Fruit fly (Drosophila melanogaster) whole organism, embryonic: ENCODE data around the gene lobo.
A peak's percentile ranks its signal among the peaks of the same experiment; 100 is the strongest.

Source experiments
- Atf3 ChIP-seq: fragments of 200-800 bp; sonication (Bioruptor generic); optimal IDR thresholded peaks from 3 replicates; lab custom pipeline; 2016; ENCODE audit warnings: missing biosample characterization, missing genetic modification characterization
- Bteb2 ChIP-seq: fragments of 200-800 bp; sonication (Bioruptor generic); optimal IDR thresholded peaks from 2 replicates; lab custom pipeline; 2016; ENCODE audit warnings: missing biosample characterization, missing genetic modification characterization
- CG1024 ChIP-seq: fragments of 200-800 bp; sonication (Bioruptor generic); IDR thresholded peaks from 2 replicates; pipeline ENCODE4 v1.3.6; 2022; ENCODE audit warnings: missing biosample characterization, missing genetic modification characterization
- CG10462 ChIP-seq: fragments of 200-800 bp; sonication (Bioruptor generic); optimal IDR thresholded peaks from 2 replicates; lab custom pipeline; 2016; ENCODE audit warnings: missing biosample characterization, missing genetic modification characterization
- CG10543 ChIP-seq: fragments of 200-800 bp; sonication (Bioruptor generic); optimal IDR thresholded peaks from 3 replicates; lab custom pipeline; 2017; ENCODE audit warnings: missing biosample characterization, mild to moderate bottlenecking, missing genetic modification characterization, moderate library complexity
- CG11085 ChIP-seq: fragments of 200-800 bp; sonication (Bioruptor generic); IDR thresholded peaks from 2 replicates; pipeline ENCODE4 v1.3.6; 2022; ENCODE audit warnings: missing biosample characterization, missing genetic modification characterization
- CG15011 ChIP-seq: fragments of 200-800 bp; sonication (Bioruptor generic); optimal IDR thresholded peaks from 3 replicates; lab custom pipeline; 2018; ENCODE audit warnings: missing biosample characterization, mild to moderate bottlenecking, missing genetic modification characterization
- CG15073 ChIP-seq: fragments of 200-800 bp; sonication (Bioruptor generic); optimal IDR thresholded peaks from 2 replicates; lab custom pipeline; 2016; ENCODE audit warnings: missing biosample characterization, missing genetic modification characterization
- CG15479 ChIP-seq: fragments of 200-800 bp; sonication (Bioruptor generic); optimal IDR thresholded peaks from 3 replicates; lab custom pipeline; 2019; ENCODE audit warnings: missing biosample characterization, mild to moderate bottlenecking, missing genetic modification characterization, moderate library complexity
- CG15696 ChIP-seq: fragments of 200-800 bp; sonication (Bioruptor generic); optimal IDR thresholded peaks from 2 replicates; lab custom pipeline; 2019; ENCODE audit warnings: missing biosample characterization, mild to moderate bottlenecking, missing genetic modification characterization, moderate library complexity
- CG16815 ChIP-seq: fragments of 200-800 bp; sonication (Bioruptor generic); optimal IDR thresholded peaks from 3 replicates; lab custom pipeline; 2017; ENCODE audit warnings: missing biosample characterization, mild to moderate bottlenecking, missing genetic modification characterization
- CG17361 ChIP-seq: fragments of 200-800 bp; sonication (Bioruptor generic); IDR thresholded peaks from 3 replicates; pipeline ENCODE4 v1.3.6; 2022; ENCODE audit warnings: missing biosample characterization, missing genetic modification characterization
- CG31365 ChIP-seq: fragments of 200-800 bp; sonication (Bioruptor generic); optimal IDR thresholded peaks from 2 replicates; lab custom pipeline; 2018; ENCODE audit warnings: missing biosample characterization, mild to moderate bottlenecking, missing genetic modification characterization
- CG4282 ChIP-seq: fragments of 200-800 bp; sonication (Bioruptor generic); optimal IDR thresholded peaks from 2 replicates; lab custom pipeline; 2016; ENCODE audit warnings: missing biosample characterization, missing genetic modification characterization
- CG4820 ChIP-seq: fragments of 200-800 bp; sonication (Bioruptor generic); optimal IDR thresholded peaks from 3 replicates; lab custom pipeline; 2016; ENCODE audit warnings: missing biosample characterization, missing genetic modification characterization
- CG6272 ChIP-seq: fragments of 200-800 bp; sonication (Bioruptor generic); IDR thresholded peaks from 2 replicates; pipeline ENCODE4 v1.3.6; 2022; ENCODE audit warnings: missing biosample characterization, missing genetic modification characterization
- CG6813 ChIP-seq: fragments of 200-800 bp; sonication (Bioruptor generic); optimal IDR thresholded peaks from 2 replicates; lab custom pipeline; 2017; ENCODE audit warnings: missing biosample characterization, missing genetic modification characterization, mild to moderate bottlenecking, moderate library complexity, missing genetic modification reagents
- CG8281 ChIP-seq: fragments of 200-800 bp; sonication (Bioruptor generic); optimal IDR thresholded peaks from 2 replicates; lab custom pipeline; 2018; ENCODE audit warnings: missing biosample characterization, mild to moderate bottlenecking, missing genetic modification characterization, moderate library complexity
- CG9932 ChIP-seq: fragments of 200-800 bp; sonication (Bioruptor generic); IDR thresholded peaks from 2 replicates; pipeline ENCODE4 v1.3.6; 2022; ENCODE audit warnings: missing biosample characterization, missing genetic modification characterization
- D19A ChIP-seq: fragments of 200-800 bp; optimal IDR thresholded peaks from 3 replicates; lab custom pipeline; 2019; ENCODE audit warnings: missing biosample characterization, mild to moderate bottlenecking, missing genetic modification characterization, moderate library complexity
- Gsc ChIP-seq: fragments of 200-800 bp; sonication (Bioruptor generic); IDR thresholded peaks from 2 replicates; pipeline ENCODE4 v1.3.6; 2022; ENCODE audit warnings: missing biosample characterization, missing genetic modification characterization
- H2.0 ChIP-seq: fragments of 200-800 bp; sonication (Bioruptor generic); IDR thresholded peaks from 2 replicates; pipeline ENCODE4 v1.3.6; 2022; ENCODE audit warnings: missing biosample characterization, missing genetic modification characterization
- Hey ChIP-seq: fragments of 200-800 bp; sonication (Bioruptor generic); optimal IDR thresholded peaks from 3 replicates; lab custom pipeline; 2018; ENCODE audit warnings: missing biosample characterization, mild to moderate bottlenecking, missing genetic modification characterization
- Hmr ChIP-seq: fragments of 200-800 bp; sonication (Bioruptor generic); optimal IDR thresholded peaks from 3 replicates; lab custom pipeline; 2017; ENCODE audit warnings: mild to moderate bottlenecking, missing biosample characterization, missing genetic modification reagents, missing genetic modification characterization
- Hmx ChIP-seq: fragments of 200-800 bp; sonication (Bioruptor generic); optimal IDR thresholded peaks from 2 replicates; lab custom pipeline; 2016; ENCODE audit warnings: missing biosample characterization, missing genetic modification characterization
- Hr51 ChIP-seq, 2 experiments: fragments of 200-800 bp; sonication (Bioruptor generic); optimal IDR thresholded peaks; 2 replicates in 1 of 2; 3 replicates in 1 of 2; lab custom pipeline; 2016 to 2018; ENCODE audit warnings: missing biosample characterization in 2 of 2, missing genetic modification characterization in 2 of 2, mild to moderate bottlenecking in 1 of 2, moderate library complexity in 1 of 2
- Hr78 ChIP-seq, 2 experiments: fragments of 200-800 bp in 1 of 2; fragments of >200 bp in 1 of 2; sonication (Bioruptor generic) in 1 of 2; optimal IDR thresholded peaks; 2 replicates each; lab custom pipeline; 2017 to 2019; ENCODE audit warnings: missing biosample characterization in 2 of 2, missing genetic modification characterization in 2 of 2, mild to moderate bottlenecking in 1 of 2, moderate library complexity in 1 of 2
- MTF-1 ChIP-seq: fragments of 200-800 bp; sonication (Bioruptor generic); optimal IDR thresholded peaks from 2 replicates; lab custom pipeline; 2018; ENCODE audit warnings: missing biosample characterization, mild to moderate bottlenecking, missing genetic modification characterization, borderline replicate concordance
- Mad ChIP-seq: fragments of 200-800 bp; sonication (Bioruptor generic); optimal IDR thresholded peaks from 2 replicates; lab custom pipeline; 2016; ENCODE audit warnings: missing biosample characterization, missing genetic modification characterization
- Mes4 ChIP-seq: fragments of 200-800 bp; sonication (Bioruptor generic); optimal IDR thresholded peaks from 2 replicates; lab custom pipeline; 2016; ENCODE audit warnings: missing biosample characterization, missing genetic modification characterization
- Nf-YC ChIP-seq: fragments of 200-800 bp; optimal IDR thresholded peaks from 3 replicates; lab custom pipeline; 2019; ENCODE audit warnings: missing biosample characterization, mild to moderate bottlenecking, missing genetic modification characterization, moderate library complexity
- Oaz ChIP-seq: fragments of 200-800 bp; sonication (Bioruptor generic); IDR thresholded peaks from 2 replicates; pipeline ENCODE4 v1.3.6; 2022; ENCODE audit warnings: missing biosample characterization, missing genetic modification characterization
- Side ChIP-seq: fragments of 200-800 bp; sonication (Bioruptor generic); optimal IDR thresholded peaks from 2 replicates; lab custom pipeline; 2016; ENCODE audit warnings: missing biosample characterization, missing genetic modification characterization
- al ChIP-seq: fragments of 200-800 bp; sonication (Bioruptor generic); IDR thresholded peaks from 2 replicates; pipeline ENCODE4 v1.3.6; 2022; ENCODE audit warnings: missing biosample characterization, missing genetic modification characterization
- bbx ChIP-seq: fragments of 200-800 bp; sonication (Bioruptor generic); IDR thresholded peaks from 2 replicates; pipeline ENCODE4 v1.3.6; 2022; ENCODE audit warnings: missing biosample characterization, missing genetic modification characterization; ENCODE audit not compliant: partially characterized antibody
- cato ChIP-seq: fragments of 200-800 bp; sonication (Bioruptor generic); optimal IDR thresholded peaks from 2 replicates; lab custom pipeline; 2016; ENCODE audit warnings: missing biosample characterization, missing genetic modification characterization, borderline replicate concordance
- dan ChIP-seq: fragments of 200-800 bp; sonication (Bioruptor generic); IDR thresholded peaks from 2 replicates; pipeline ENCODE4 v1.3.6; 2022; ENCODE audit warnings: missing biosample characterization, missing genetic modification characterization
- danr ChIP-seq: fragments of 200-800 bp; sonication (Bioruptor generic); IDR thresholded peaks from 2 replicates; pipeline ENCODE4 v1.3.6; 2022; ENCODE audit warnings: missing biosample characterization, missing genetic modification characterization
- dati ChIP-seq: fragments of 200-800 bp; sonication (Bioruptor generic); IDR thresholded peaks from 2 replicates; pipeline ENCODE4 v1.3.6; 2022; ENCODE audit warnings: missing biosample characterization, missing genetic modification characterization
- dpn ChIP-seq, 2 experiments: fragments of 200-800 bp; sonication (Bioruptor generic); optimal IDR thresholded peaks; 3 replicates each; lab custom pipeline; 2016; ENCODE audit warnings: missing biosample characterization in 2 of 2, missing genetic modification characterization in 2 of 2
- emc ChIP-seq: fragments of 200-800 bp; sonication (Bioruptor generic); optimal IDR thresholded peaks from 2 replicates; lab custom pipeline; 2016; ENCODE audit warnings: missing biosample characterization, missing genetic modification characterization
- ems ChIP-seq: fragments of 200-800 bp; sonication (Bioruptor generic); optimal IDR thresholded peaks from 3 replicates; lab custom pipeline; 2016; ENCODE audit warnings: missing biosample characterization, missing genetic modification characterization
- gfzf ChIP-seq: fragments of 200-800 bp; sonication (Bioruptor generic); optimal IDR thresholded peaks from 2 replicates; lab custom pipeline; 2016; ENCODE audit warnings: missing biosample characterization, mild to moderate bottlenecking, missing genetic modification characterization, moderate library complexity
- lmd ChIP-seq: fragments of 200-800 bp; sonication (Bioruptor generic); IDR thresholded peaks from 2 replicates; pipeline ENCODE4 v1.3.6; 2022; ENCODE audit warnings: missing biosample characterization, missing genetic modification characterization
- mld ChIP-seq: fragments of 200-800 bp; sonication (Bioruptor generic); IDR thresholded peaks from 3 replicates; pipeline ENCODE4 v1.3.6; 2022; ENCODE audit warnings: missing biosample characterization, missing genetic modification characterization; ENCODE audit not compliant: partially characterized antibody
- odd ChIP-seq: fragments of 200-800 bp; sonication (Bioruptor generic); optimal IDR thresholded peaks from 2 replicates; lab custom pipeline; 2017; ENCODE audit warnings: missing biosample characterization, mild to moderate bottlenecking, missing genetic modification characterization
- repo ChIP-seq: fragments of 200-800 bp; sonication (Bioruptor generic); optimal IDR thresholded peaks from 2 replicates; lab custom pipeline; 2016; ENCODE audit warnings: missing biosample characterization, missing genetic modification characterization
- scrt ChIP-seq: fragments of 200-800 bp; sonication (Bioruptor generic); optimal IDR thresholded peaks from 2 replicates; lab custom pipeline; 2018; ENCODE audit warnings: missing biosample characterization, mild to moderate bottlenecking, missing genetic modification characterization, moderate library complexity
- seq ChIP-seq: fragments of 200-800 bp; sonication (Bioruptor generic); IDR thresholded peaks from 2 replicates; pipeline ENCODE4 v1.3.6; 2022; ENCODE audit warnings: missing biosample characterization, missing genetic modification characterization
- usp ChIP-seq: fragments of >200 bp; optimal IDR thresholded peaks from 2 replicates; lab custom pipeline; 2017; ENCODE audit warnings: missing biosample characterization, missing genetic modification characterization

The lobo gene

DNA sequence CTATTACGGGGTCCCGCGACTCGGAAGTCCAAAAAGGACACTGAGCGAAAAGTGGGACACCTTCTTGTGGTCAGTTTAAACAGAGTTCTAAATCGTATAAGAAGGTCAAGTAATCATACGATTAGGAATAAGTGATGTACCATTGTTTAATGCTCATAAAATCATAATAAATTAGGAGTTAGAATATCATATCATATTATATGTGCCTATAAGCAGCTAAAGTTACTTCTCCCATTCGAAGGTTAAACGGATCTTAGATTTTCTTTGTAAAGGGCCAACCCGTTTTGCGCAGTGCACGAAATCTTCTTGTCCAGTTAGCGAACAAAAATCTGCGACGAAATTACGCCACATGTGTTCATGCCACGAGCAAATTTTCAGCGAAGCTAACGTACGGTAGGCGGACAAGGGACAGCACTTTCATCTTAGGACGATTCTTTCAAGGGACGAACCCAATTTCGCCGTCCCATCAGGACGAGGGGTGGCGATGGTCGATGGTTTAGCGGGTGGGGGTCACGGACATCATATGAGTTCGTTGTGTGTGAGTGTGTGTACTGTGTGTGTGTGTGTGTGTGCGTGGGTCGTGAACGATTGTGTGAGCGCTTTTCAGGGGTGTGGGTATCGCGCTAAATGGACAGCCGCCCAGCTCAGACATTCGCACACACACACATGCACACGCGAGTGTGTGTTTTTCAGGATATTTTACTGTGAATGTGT, 25.2 kb downstream of the lobo start (continued):
- no peak for TF ChIP-seq Nf-YC (tag; lab: Kevin White, UChicago)
- no peak for TF ChIP-seq usp (GFP tag; lab: Kevin White, UChicago)
- TF ChIP-seq CG31365 (tag; lab: Kevin White, UChicago) = peak; percentile 30
- TF ChIP-seq CG8281 (tag; lab: Kevin White, UChicago) = no peak
- TF ChIP-seq gfzf (GFP tag; lab: Kevin White, UChicago) = no peak
- TF ChIP-seq Side = no peak
- no peak for TF ChIP-seq dati
- no peak for TF ChIP-seq CG10543 (GFP tag; lab: Kevin White, UChicago)
- peak; percentile 56 for TF ChIP-seq Hmr
- no peak for TF ChIP-seq MTF-1
- TF ChIP-seq emc (GFP tag; lab: Kevin White, UChicago) = no peak
- peak; percentile 64 for TF ChIP-seq CG17361 (GFP tag; lab: Robert Waterston, UW)
- TF ChIP-seq Mad (GFP tag; lab: Kevin White, UChicago) = no peak
- TF ChIP-seq CG4820 (GFP tag; lab: Kevin White, UChicago) = peak; percentile 21
- no peak for TF ChIP-seq CG4282
- 0 out of 2 replicates have a peak, but pooled peaks have one; percentile 4 for TF ChIP-seq al
- no peak for TF ChIP-seq Bteb2
- peak in 1 of 2 experiments; percentile 52 for TF ChIP-seq Hr51 (GFP tag; optimal IDR thresholded peaks at IDR 0.05; lab: Kevin White, UChicago)
- TF ChIP-seq Hr78 (GFP tag; optimal IDR thresholded peaks at IDR 0.05; lab: Kevin White, UChicago) = no peak
- TF ChIP-seq scrt (GFP tag; lab: Kevin White, UChicago) = no peak
- peak; percentile 36; the same call in 1 of the 2 replicates for TF ChIP-seq danr (GFP tag; lab: Robert Waterston, UW)
- TF ChIP-seq CG6272 (GFP tag; lab: Robert Waterston, UW) = 0 out of 2 replicates have a peak, but pooled peaks have one; percentile 18
- no peak for TF ChIP-seq repo
- no peak for TF ChIP-seq Oaz
- peak; percentile 12 to 19 for TF ChIP-seq dpn (GFP tag; optimal IDR thresholded peaks at IDR 0.05; lab: Kevin White, UChicago)
- TF ChIP-seq CG6813 (GFP tag; lab: Kevin White, UChicago) = peak; percentile 32
- TF ChIP-seq H2.0 (GFP tag; lab: Robert Waterston, UW) = no peak
- no peak for TF ChIP-seq seq (GFP tag; lab: Robert Waterston, UW)
- TF ChIP-seq dan (GFP tag; lab: Robert Waterston, UW) = no peak; the same call in 1 of the 2 replicates
- TF ChIP-seq Gsc (GFP tag; lab: Robert Waterston, UW) = no peak
- no peak for TF ChIP-seq odd (GFP tag; lab: Kevin White, UChicago)
- no peak for TF ChIP-seq CG15696
- no peak for TF ChIP-seq Hmx (GFP tag; lab: Kevin White, UChicago)
- no peak for TF ChIP-seq ems (GFP tag; lab: Kevin White, UChicago)
- TF ChIP-seq CG15011 = peak; percentile 36
- TF ChIP-seq CG15073 (GFP tag; lab: Kevin White, UChicago) = no peak
- TF ChIP-seq CG16815 (GFP tag; lab: Kevin White, UChicago) = peak; percentile 21
- TF ChIP-seq Mes4 (GFP tag; lab: Kevin White, UChicago) = no peak
- peak; percentile 30 for TF ChIP-seq D19A (tag; lab: Kevin White, UChicago)
- no peak for TF ChIP-seq cato (GFP tag; lab: Kevin White, UChicago)
- no peak for TF ChIP-seq CG10462 (GFP tag; lab: Kevin White, UChicago)
- TF ChIP-seq lmd = peak; percentile 50
- no peak for TF ChIP-seq mld
- no peak for TF ChIP-seq CG15479 (GFP tag; lab: Kevin White, UChicago)
- TF ChIP-seq CG11085 (GFP tag; lab: Robert Waterston, UW) = no peak
- no peak for TF ChIP-seq Atf3
- 0 out of 2 replicates have a peak, but pooled peaks have one; percentile 13 for TF ChIP-seq CG9932 (GFP tag; lab: Robert Waterston, UW)
- no peak for TF ChIP-seq CG1024
- TF ChIP-seq Hey (tag; lab: Kevin White, UChicago) = no peak
- no peak for TF ChIP-seq bbx (GFP tag; lab: Robert Waterston, UW)
